Worm (Caenorhabditis elegans): ENCODE measurements around the gene T02G5.15.

The T02G5.15 gene

ce11 chrII:7104794-7105613 is 20.9 kb downstream of the T02G5.15 start, which contains the start of the genes farl-11 and rpl-33 (continued):
- TF ChIP-seq saeg-2 (GFP tag; IDR thresholded peaks at IDR 0.05): no peak
- no peak for TF ChIP-seq ztf-11 (tag; optimal IDR thresholded peaks at IDR 0.05)
- TF ChIP-seq sdz-12 (GFP tag; optimal IDR thresholded peaks at IDR 0.05): no peak
- TF ChIP-seq vab-7 (GFP tag; IDR thresholded peaks at IDR 0.05): no peak
- TF ChIP-seq snpc-1.2 (GFP tag; IDR thresholded peaks at IDR 0.05): no peak
- peak; percentile 91 for TF ChIP-seq nhr-11 (tag; optimal IDR thresholded peaks at IDR 0.05)
- no peak for TF ChIP-seq snpc-4 (tag; optimal IDR thresholded peaks at IDR 0.05)
- TF ChIP-seq lim-7 (GFP tag; IDR thresholded peaks at IDR 0.05): no peak
- no peak for TF ChIP-seq cey-2 (tag; optimal IDR thresholded peaks at IDR 0.05; ENCODE audit: borderline replicate concordance, insufficient read depth)
- TF ChIP-seq ZK546.5 (tag; optimal IDR thresholded peaks at IDR 0.05): peak; percentile 64 to 91
- TF ChIP-seq nhr-41 (GFP tag; IDR thresholded peaks at IDR 0.05): no peak
- no peak for TF ChIP-seq F26F4.8 (GFP tag; conservative IDR thresholded peaks at IDR 0.05)
- TF ChIP-seq nhr-111 (GFP tag; optimal IDR thresholded peaks at IDR 0.05): no peak
- TF ChIP-seq lin-38 (GFP tag; IDR thresholded peaks at IDR 0.05): peak; percentile 73
- no peak for TF ChIP-seq daf-12 (tag; optimal IDR thresholded peaks at IDR 0.05)
- TF ChIP-seq hlh-30 (tag; optimal IDR thresholded peaks at IDR 0.05; ENCODE audit: insufficient read depth): peak; percentile 75
- TF ChIP-seq unc-39 (tag; optimal IDR thresholded peaks at IDR 0.05): no peak
- TF ChIP-seq madf-9 (GFP tag; conservative IDR thresholded peaks at IDR 0.05): no peak
- no peak for TF ChIP-seq zip-2 (tag; optimal IDR thresholded peaks at IDR 0.05)
- TF ChIP-seq pqm-1 (tag; optimal IDR thresholded peaks at IDR 0.05): no peak
- no peak for TF ChIP-seq mxl-3 (GFP tag; optimal IDR thresholded peaks at IDR 0.05)
- no peak for TF ChIP-seq ceh-82 (tag; optimal IDR thresholded peaks at IDR 0.05)
- no peak for TF ChIP-seq ceh-44 (GFP tag; IDR thresholded peaks at IDR 0.05)
- no peak for TF ChIP-seq lir-3 (tag; optimal IDR thresholded peaks at IDR 0.05)
- no peak for TF ChIP-seq unc-130 (GFP tag; optimal IDR thresholded peaks at IDR 0.05)
- TF ChIP-seq aly-2 (tag; optimal IDR thresholded peaks at IDR 0.05): no peak
- TF ChIP-seq R02D3.7 (tag; optimal IDR thresholded peaks at IDR 0.05): no peak
- peak in 1 of 2 experiments; percentile 99 for TF ChIP-seq unc-62 (GFP tag; optimal IDR thresholded peaks at IDR 0.05 in 1 of 2)
- no peak for TF ChIP-seq unc-62 (tag; optimal IDR thresholded peaks at IDR 0.05)
- TF ChIP-seq ztf-7 (tag; optimal IDR thresholded peaks at IDR 0.05): no peak
- peak; percentile 63 for TF ChIP-seq dve-1 (tag; optimal IDR thresholded peaks at IDR 0.05; ENCODE audit: insufficient read depth)
- TF ChIP-seq lin-39 (tag; optimal IDR thresholded peaks at IDR 0.05): no peak
- peak; percentile 38; the same call in 1 of the 2 replicates for TF ChIP-seq arid-1 (GFP tag; conservative IDR thresholded peaks at IDR 0.05)
- TF ChIP-seq Y105C5A.15 (GFP tag; IDR thresholded peaks at IDR 0.05): no peak
- TF ChIP-seq F37D6.2 (tag; optimal IDR thresholded peaks at IDR 0.05): peak; percentile 40
- TF ChIP-seq nhr-102 (tag; optimal IDR thresholded peaks at IDR 0.05): no peak
- TF ChIP-seq Y5F2A.4 (GFP tag; optimal IDR thresholded peaks at IDR 0.05): no peak
- no peak for TF ChIP-seq F10B5.3 (tag; optimal IDR thresholded peaks at IDR 0.05)
- peak; percentile 92 for TF ChIP-seq nhr-77 (tag; optimal IDR thresholded peaks at IDR 0.05)
- no peak for TF ChIP-seq F49E8.2 (tag; optimal IDR thresholded peaks at IDR 0.05; ENCODE audit: borderline replicate concordance)
- no peak for TF ChIP-seq tag-97 (GFP tag; IDR thresholded peaks at IDR 0.05)
- TF ChIP-seq php-3 (GFP tag; IDR thresholded peaks at IDR 0.05): no peak
- TF ChIP-seq hlh-11 (tag; optimal IDR thresholded peaks at IDR 0.05): peak; percentile 54
- TF ChIP-seq daf-16 (GFP tag; optimal IDR thresholded peaks at IDR 0.05): peak in 1 of 2 experiments; percentile 28
- peak; percentile 76 for TF ChIP-seq daf-16 (tag; optimal IDR thresholded peaks at IDR 0.05)
- no peak for TF ChIP-seq nhr-237 (tag; optimal IDR thresholded peaks at IDR 0.05)
- no peak for TF ChIP-seq Y75B8A.6 (GFP tag; IDR thresholded peaks at IDR 0.05)
- no peak for TF ChIP-seq ctbp-1 (GFP tag; IDR thresholded peaks at IDR 0.05)
- peak; percentile 99 for TF ChIP-seq Y48G9A.11 (GFP tag; IDR thresholded peaks at IDR 0.05)
- TF ChIP-seq nhr-6 (tag; optimal IDR thresholded peaks at IDR 0.05): peak; percentile 87
- no peak for TF ChIP-seq zag-1 (tag; optimal IDR thresholded peaks at IDR 0.05)
